Fruit fly (Drosophila melanogaster) Kc167 (cell line): ENCODE measurements around the gene OS9.

Experiments
- Myc ChIP-seq: fragments of >200 bp; optimal IDR thresholded peaks from 2 replicates; lab custom pipeline; 2017; ENCODE audit warnings: missing external identifiers
- psq ChIP-seq: fragments of >200 bp; optimal IDR thresholded peaks from 2 replicates; lab custom pipeline; 2017; ENCODE audit warnings: missing external identifiers
- ttk ChIP-seq: sonication (Bioruptor generic); optimal IDR thresholded peaks from 2 replicates; lab custom pipeline; 2017; ENCODE audit warnings: missing external identifiers

DNA sequence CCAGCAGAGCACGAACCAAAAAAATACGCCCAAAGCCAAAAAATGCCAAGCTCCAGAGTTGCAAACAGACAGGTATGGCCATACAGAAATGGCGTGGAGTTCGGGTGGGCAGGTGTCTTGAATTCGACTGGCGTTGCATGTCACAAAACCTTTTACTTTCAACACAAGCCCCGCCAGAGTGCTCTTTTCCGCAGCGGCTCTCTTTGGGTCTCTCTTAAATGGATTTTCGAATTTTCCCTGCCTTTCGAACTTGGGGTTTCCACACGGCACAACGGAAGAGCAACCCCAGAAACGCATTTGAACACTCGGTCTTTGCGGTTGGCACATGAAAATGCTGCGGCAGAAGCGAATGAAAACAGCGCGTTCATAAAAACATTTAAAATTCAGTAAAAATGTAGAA is 48.5 kb downstream of the OS9 start:
- TF ChIP-seq ttk (lab: Kevin White, UChicago) = no peak
- TF ChIP-seq psq (lab: Kevin White, UChicago) = no peak
- TF ChIP-seq Myc = no peak
